Fruit fly (Drosophila melanogaster) whole organism, embryonic: ENCODE data around the gene CG42237.

ENCODE experiments used
- Atf6 ChIP-seq: fragments of 200-800 bp; sonication (Bioruptor generic); IDR thresholded peaks from 2 replicates; pipeline ENCODE4 v1.3.6; 2022; ENCODE audit warnings: missing biosample characterization, missing genetic modification characterization
- B-H2 ChIP-seq: fragments of 200-800 bp; sonication (Bioruptor generic); optimal IDR thresholded peaks from 2 replicates; lab custom pipeline; 2018; ENCODE audit warnings: missing biosample characterization, mild to moderate bottlenecking, missing genetic modification characterization
- C15 ChIP-seq: fragments of 200-800 bp; sonication (Bioruptor generic); IDR thresholded peaks from 3 replicates; pipeline ENCODE4 v1.3.6; 2022; ENCODE audit warnings: missing biosample characterization, missing genetic modification characterization
- CG10462 ChIP-seq: fragments of 200-800 bp; sonication (Bioruptor generic); optimal IDR thresholded peaks from 2 replicates; lab custom pipeline; 2016; ENCODE audit warnings: missing biosample characterization, missing genetic modification characterization
- CG10654 ChIP-seq: fragments of 200-800 bp; sonication (Bioruptor generic); optimal IDR thresholded peaks from 2 replicates; lab custom pipeline; 2016; ENCODE audit warnings: missing biosample characterization, missing genetic modification characterization
- CG12104 ChIP-seq: fragments of 200-800 bp; sonication (Bioruptor generic); optimal IDR thresholded peaks from 3 replicates; lab custom pipeline; 2016; ENCODE audit warnings: missing biosample characterization, missing genetic modification characterization
- CG12744 ChIP-seq: fragments of 200-800 bp; sonication (Bioruptor generic); optimal IDR thresholded peaks from 2 replicates; lab custom pipeline; 2016; ENCODE audit warnings: missing biosample characterization, missing genetic modification characterization
- CG14860 ChIP-seq: fragments of 200-800 bp; sonication (Bioruptor generic); IDR thresholded peaks from 3 replicates; pipeline ENCODE4 v1.3.6; 2022; ENCODE audit warnings: missing biosample characterization, missing genetic modification characterization; ENCODE audit not compliant: partially characterized antibody
- CG14965 ChIP-seq: fragments of 200-800 bp; sonication (Bioruptor generic); optimal IDR thresholded peaks from 2 replicates; lab custom pipeline; 2016; ENCODE audit warnings: missing biosample characterization, missing genetic modification characterization, borderline replicate concordance
- CG15269 ChIP-seq: fragments of 200-800 bp; sonication (Bioruptor generic); optimal IDR thresholded peaks from 2 replicates; lab custom pipeline; 2018; ENCODE audit warnings: missing biosample characterization, mild to moderate bottlenecking, missing genetic modification characterization, moderate library complexity
- CG1529 ChIP-seq: fragments of 200-800 bp; sonication (Bioruptor generic); optimal IDR thresholded peaks from 3 replicates; lab custom pipeline; 2018; ENCODE audit warnings: missing biosample characterization, missing genetic modification characterization
- CG15601 ChIP-seq: fragments of 200-800 bp; sonication (Bioruptor generic); optimal IDR thresholded peaks from 3 replicates; lab custom pipeline; 2019; ENCODE audit warnings: missing biosample characterization, mild to moderate bottlenecking, missing genetic modification characterization, moderate library complexity
- CG1602 ChIP-seq: fragments of 200-800 bp; sonication (Bioruptor generic); optimal IDR thresholded peaks from 3 replicates; lab custom pipeline; 2016; ENCODE audit warnings: missing biosample characterization, missing genetic modification characterization
- CG2120 ChIP-seq: fragments of 200-800 bp; sonication (Bioruptor generic); optimal IDR thresholded peaks from 3 replicates; lab custom pipeline; 2016; ENCODE audit warnings: missing biosample characterization, missing genetic modification characterization
- CG2678 ChIP-seq: fragments of 200-800 bp; sonication (Bioruptor generic); optimal IDR thresholded peaks from 3 replicates; lab custom pipeline; 2019; ENCODE audit warnings: missing biosample characterization, mild to moderate bottlenecking, missing genetic modification characterization, moderate library complexity
- CG4424 ChIP-seq: fragments of 200-800 bp; sonication (Bioruptor generic); optimal IDR thresholded peaks from 3 replicates; lab custom pipeline; 2016; ENCODE audit warnings: missing biosample characterization, missing genetic modification characterization
- CG4820 ChIP-seq: fragments of 200-800 bp; sonication (Bioruptor generic); optimal IDR thresholded peaks from 3 replicates; lab custom pipeline; 2016; ENCODE audit warnings: missing biosample characterization, missing genetic modification characterization
- CG5953 ChIP-seq: fragments of 200-800 bp; sonication (Bioruptor generic); IDR thresholded peaks from 2 replicates; pipeline ENCODE4 v1.3.6; 2022; ENCODE audit warnings: missing biosample characterization, missing genetic modification characterization
- CG6654 ChIP-seq: fragments of 200-800 bp; sonication (Bioruptor generic); optimal IDR thresholded peaks from 2 replicates; lab custom pipeline; 2017; ENCODE audit warnings: missing biosample characterization, mild to moderate bottlenecking, missing genetic modification characterization
- CG7372 ChIP-seq: fragments of 200-800 bp; sonication (Bioruptor generic); IDR thresholded peaks from 2 replicates; pipeline ENCODE4 v1.3.6; 2022; ENCODE audit warnings: missing biosample characterization, missing genetic modification characterization
- CG7839 ChIP-seq: fragments of 200-800 bp; sonication (Bioruptor generic); optimal IDR thresholded peaks from 3 replicates; lab custom pipeline; 2018; ENCODE audit warnings: missing biosample characterization, mild to moderate bottlenecking, missing genetic modification characterization, moderate library complexity
- CG8765 ChIP-seq: fragments of 200-800 bp; sonication (Bioruptor generic); IDR thresholded peaks from 2 replicates; pipeline ENCODE4 v1.3.6; 2022; ENCODE audit warnings: missing biosample characterization, missing genetic modification characterization
- CG8924 ChIP-seq: fragments of 200-800 bp; optimal IDR thresholded peaks from 3 replicates; lab custom pipeline; 2019; ENCODE audit warnings: missing biosample characterization, mild to moderate bottlenecking, missing genetic modification characterization, moderate library complexity
- CoRest ChIP-seq: fragments of 200-800 bp; sonication (Bioruptor generic); optimal IDR thresholded peaks from 3 replicates; lab custom pipeline; 2018; ENCODE audit warnings: missing biosample characterization, mild to moderate bottlenecking, missing genetic modification characterization, moderate library complexity
- ERR ChIP-seq: fragments of 200-800 bp; sonication (Bioruptor generic); optimal IDR thresholded peaks from 2 replicates; lab custom pipeline; 2016; ENCODE audit warnings: missing biosample characterization, missing genetic modification characterization
- Ets97D ChIP-seq: fragments of 200-800 bp; sonication (Bioruptor generic); optimal IDR thresholded peaks from 3 replicates; lab custom pipeline; 2016; ENCODE audit warnings: missing biosample characterization, missing genetic modification characterization
- Hr51 ChIP-seq, 2 experiments: fragments of 200-800 bp; sonication (Bioruptor generic); optimal IDR thresholded peaks; 2 replicates in 1 of 2; 3 replicates in 1 of 2; lab custom pipeline; 2016 to 2018; ENCODE audit warnings: missing biosample characterization in 2 of 2, missing genetic modification characterization in 2 of 2, mild to moderate bottlenecking in 1 of 2, moderate library complexity in 1 of 2
- Jarid2 ChIP-seq: fragments of 200-800 bp; sonication (Bioruptor generic); optimal IDR thresholded peaks from 3 replicates; lab custom pipeline; 2017; ENCODE audit warnings: mild to moderate bottlenecking, missing biosample characterization, missing genetic modification reagents, missing genetic modification characterization
- Med ChIP-seq: fragments of 200-800 bp; sonication (Bioruptor generic); peaks from one replicate; lab custom pipeline; 2016; ENCODE audit warnings: missing biosample characterization, missing genetic modification characterization, mild to moderate bottlenecking, inconsistent platforms, moderate library complexity
- NK7.1 ChIP-seq: fragments of 200-800 bp; sonication (Bioruptor generic); optimal IDR thresholded peaks from 3 replicates; lab custom pipeline; 2016; ENCODE audit warnings: missing biosample characterization, missing genetic modification characterization
- Ssrp ChIP-seq: fragments of 200-800 bp; sonication (Bioruptor generic); optimal IDR thresholded peaks from 2 replicates; lab custom pipeline; 2018; ENCODE audit warnings: missing biosample characterization, mild to moderate bottlenecking, missing genetic modification characterization, moderate library complexity
- Stat92E ChIP-seq, 3 experiments: fragments of >200 bp in 2 of 3; fragments of 200-800 bp in 1 of 3; sonication (Bioruptor generic) in 1 of 3; optimal IDR thresholded peaks; 2 replicates each; lab custom pipeline; 2017 to 2019; ENCODE audit warnings: missing biosample characterization in 3 of 3, missing genetic modification characterization in 3 of 3, mild to moderate bottlenecking in 1 of 3, moderate library complexity in 1 of 3
- Xrp1 ChIP-seq: fragments of 200-800 bp; sonication (Bioruptor generic); IDR thresholded peaks from 2 replicates; pipeline ENCODE4 v1.3.6; 2022; ENCODE audit warnings: missing biosample characterization, missing genetic modification characterization
- ab ChIP-seq: fragments of 200-800 bp; sonication (Bioruptor generic); optimal IDR thresholded peaks from 2 replicates; lab custom pipeline; 2016; ENCODE audit warnings: missing biosample characterization, missing genetic modification characterization
- ara ChIP-seq: fragments of 200-800 bp; sonication (Bioruptor generic); IDR thresholded peaks from 2 replicates; pipeline ENCODE4 v1.3.6; 2022; ENCODE audit warnings: missing biosample characterization, missing genetic modification characterization
- bcd ChIP-seq: fragments of 200-800 bp; sonication (Bioruptor generic); optimal IDR thresholded peaks from 2 replicates; lab custom pipeline; 2017; ENCODE audit warnings: missing biosample characterization, mild to moderate bottlenecking, missing genetic modification characterization
- bowl ChIP-seq: fragments of 200-800 bp; sonication (Bioruptor generic); IDR thresholded peaks from 2 replicates; pipeline ENCODE4 v1.3.6; 2022; ENCODE audit warnings: missing biosample characterization, missing genetic modification characterization
- chm ChIP-seq: fragments of 200-800 bp; sonication (Bioruptor generic); IDR thresholded peaks from 2 replicates; pipeline ENCODE4 v1.3.6; 2022; ENCODE audit warnings: missing biosample characterization, missing genetic modification characterization
- dan ChIP-seq: fragments of 200-800 bp; sonication (Bioruptor generic); IDR thresholded peaks from 2 replicates; pipeline ENCODE4 v1.3.6; 2022; ENCODE audit warnings: missing biosample characterization, missing genetic modification characterization
- disco-r ChIP-seq: fragments of 200-800 bp; sonication (Bioruptor generic); optimal IDR thresholded peaks from 2 replicates; lab custom pipeline; 2016; ENCODE audit warnings: missing biosample characterization, missing genetic modification characterization
- dpn ChIP-seq, 2 experiments: fragments of 200-800 bp; sonication (Bioruptor generic); optimal IDR thresholded peaks; 3 replicates each; lab custom pipeline; 2016; ENCODE audit warnings: missing biosample characterization in 2 of 2, missing genetic modification characterization in 2 of 2
- fd64A ChIP-seq: fragments of 200-800 bp; sonication (Bioruptor generic); optimal IDR thresholded peaks from 3 replicates; lab custom pipeline; 2018; ENCODE audit warnings: missing biosample characterization, mild to moderate bottlenecking, missing genetic modification characterization
- h ChIP-seq: fragments of >200 bp; optimal IDR thresholded peaks from 2 replicates; lab custom pipeline; 2017
- klu ChIP-seq: fragments of 200-800 bp; sonication (Bioruptor generic); IDR thresholded peaks from 2 replicates; pipeline ENCODE4 v1.3.6; 2022; ENCODE audit warnings: missing biosample characterization, missing genetic modification characterization
- luna ChIP-seq: fragments of 200-800 bp; sonication (Bioruptor generic); optimal IDR thresholded peaks from 2 replicates; lab custom pipeline; 2016; ENCODE audit warnings: missing biosample characterization, missing genetic modification characterization
- nerfin-1 ChIP-seq: fragments of 200-800 bp; sonication (Bioruptor generic); optimal IDR thresholded peaks from 3 replicates; lab custom pipeline; 2019; ENCODE audit warnings: missing biosample characterization, mild to moderate bottlenecking, missing genetic modification characterization, moderate library complexity
- sens ChIP-seq: fragments of 200-800 bp; sonication (Bioruptor generic); peaks from one replicate; lab custom pipeline; 2016; ENCODE audit warnings: missing biosample characterization, missing genetic modification characterization
- sna ChIP-seq: fragments of 200-800 bp; sonication (Bioruptor generic); IDR thresholded peaks from 2 replicates; pipeline ENCODE4 v1.3.6; 2022; ENCODE audit warnings: missing biosample characterization, missing genetic modification characterization; ENCODE audit not compliant: partially characterized antibody
- vvl ChIP-seq: fragments of 200-800 bp; sonication (Bioruptor generic); IDR thresholded peaks from 2 replicates; pipeline ENCODE4 v1.3.6; 2022; ENCODE audit warnings: missing biosample characterization, missing genetic modification characterization
- wdn ChIP-seq: fragments of 200-800 bp; sonication (Bioruptor generic); IDR thresholded peaks from 2 replicates; pipeline ENCODE4 v1.3.6; 2022; ENCODE audit warnings: missing biosample characterization, missing genetic modification characterization

Gene CG42237

dm6 chrX:13130175-13130822 is 15.4 kb downstream of the CG42237 start (continued):
- TF ChIP-seq Jarid2 (GFP tag; lab: Kevin White, UChicago) (peak; percentile 32), CG6654 (GFP tag; lab: Kevin White, UChicago) (peak; percentile 52), nerfin-1 (tag; lab: Kevin White, UChicago) (peak; percentile 92), B-H2 (GFP tag; lab: Kevin White, UChicago) (peak; percentile 54), fd64A (GFP tag; lab: Kevin White, UChicago) (peak; percentile 9), CoRest (tag; lab: Kevin White, UChicago) (peak; percentile 85), Ssrp (tag; lab: Kevin White, UChicago) (peak; percentile 71), Xrp1 (peak; percentile 57; the same call in 1 of the 2 replicates), h (lab: Kevin White, UChicago) (no peak), disco-r (GFP tag; lab: Kevin White, UChicago) (peak; percentile 29), CG10462 (GFP tag; lab: Kevin White, UChicago) (peak; percentile 22), CG7372 (GFP tag; lab: Robert Waterston, UW) (no peak), CG7839 (tag; lab: Kevin White, UChicago) (peak; percentile 86), CG2120 (GFP tag; lab: Kevin White, UChicago) (peak; percentile 72), CG15601 (tag; lab: Kevin White, UChicago) (peak; percentile 72), dpn (GFP tag; optimal IDR thresholded peaks at IDR 0.05; lab: Kevin White, UChicago) (peak; percentile 68 to 72), CG2678 (tag; lab: Kevin White, UChicago) (peak; percentile 88), Stat92E (GFP tag; optimal IDR thresholded peaks at IDR 0.05; lab: Kevin White, UChicago) (peak in 1 of 3 experiments; percentile 11), ab (peak; percentile 29), sna (no peak), Ets97D (GFP tag; lab: Kevin White, UChicago) (no peak), CG5953 (GFP tag; lab: Robert Waterston, UW) (no peak), CG8924 (peak; percentile 84), CG12744 (GFP tag; lab: Kevin White, UChicago) (peak; percentile 31), Atf6 (GFP tag; lab: Robert Waterston, UW) (0 out of 2 replicates have a peak, but pooled peaks have one; percentile 30), CG1529 (GFP tag; lab: Kevin White, UChicago) (peak; percentile 73), CG15269 (tag; lab: Kevin White, UChicago) (peak; percentile 79), CG14860 (no peak), bcd (GFP tag; lab: Kevin White, UChicago) (peak; percentile 67), CG4424 (peak; percentile 73), Hr51 (GFP tag; optimal IDR thresholded peaks at IDR 0.05; lab: Kevin White, UChicago) (peak in 1 of 2 experiments; percentile 74), CG14965 (GFP tag; lab: Kevin White, UChicago) (peak; percentile 18), Med (GFP tag; lab: Kevin White, UChicago) (peak; percentile 88), CG10654 (GFP tag; lab: Kevin White, UChicago) (peak; percentile 39), NK7.1 (GFP tag; lab: Kevin White, UChicago) (peak; percentile 60), dan (GFP tag; lab: Robert Waterston, UW) (no peak), klu (GFP tag; lab: Robert Waterston, UW) (0 out of 2 replicates have a peak, but pooled peaks have one; percentile 21), ERR (GFP tag; lab: Kevin White, UChicago) (peak; percentile 29), luna (GFP tag; lab: Kevin White, UChicago) (no peak), bowl (no peak), CG1602 (GFP tag; lab: Kevin White, UChicago) (peak; percentile 73), wdn (GFP tag; lab: Robert Waterston, UW) (no peak), sens (GFP tag; lab: Kevin White, UChicago) (peak; percentile 96), C15 (GFP tag; lab: Robert Waterston, UW) (no peak), CG12104 (peak; percentile 38), ara (GFP tag; lab: Robert Waterston, UW) (peak; percentile 71), vvl (0 out of 2 replicates have a peak, but pooled peaks have one; percentile 15), CG8765 (GFP tag; lab: Robert Waterston, UW) (no peak), chm (GFP tag; lab: Robert Waterston, UW) (0 out of 2 replicates have a peak, but pooled peaks have one; percentile 30), CG4820 (GFP tag; lab: Kevin White, UChicago) (peak; percentile 64)
